Worm (Caenorhabditis elegans) whole organism, young adult: ENCODE measurements around the gene F28D1.6.

Source experiments
- F23B12.7 ChIP-seq: sonication (generic microtip); optimal IDR thresholded peaks from 2 replicates; lab custom pipeline; 2017; ENCODE audit warnings: missing genetic modification characterization, mild to moderate bottlenecking, missing compliant biosample characterization, antibody characterized with exemption, moderate library complexity; ENCODE audit not compliant: insufficient read depth
- egl-18 ChIP-seq: fragments of 200-800 bp; sonication (Bioruptor generic); IDR thresholded peaks from 2 replicates; pipeline ENCODE4 v1.3.6; 2022; ENCODE audit warnings: missing genetic modification reagents, missing genetic modification characterization, missing compliant biosample characterization
- madf-8 ChIP-seq: fragments of 200-800 bp; sonication (Bioruptor generic); conservative IDR thresholded peaks from 2 replicates; pipeline ENCODE4 v1.3.6; 2022; ENCODE audit warnings: missing genetic modification reagents, missing genetic modification characterization, missing compliant biosample characterization

DNA sequence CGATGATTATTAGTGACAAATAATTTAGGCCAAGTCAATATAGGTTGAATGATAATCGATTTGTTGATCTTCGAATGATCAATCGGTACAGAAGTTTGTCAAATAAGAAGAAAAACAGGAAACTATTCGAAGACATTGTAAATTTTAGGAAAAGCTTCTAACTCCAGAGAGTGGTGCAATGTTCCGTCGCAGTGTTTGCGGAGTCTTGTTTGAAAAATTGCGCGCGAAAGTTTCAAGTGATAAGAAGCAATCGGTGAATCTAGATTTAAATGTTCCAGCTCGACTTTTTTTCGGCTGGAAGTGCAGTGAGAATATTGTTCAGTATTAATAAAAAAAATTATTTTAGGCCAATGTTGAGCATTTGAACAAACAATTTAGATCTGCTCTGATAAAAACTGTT, 50.3 kb downstream of the F28D1.6 start:
- TF ChIP-seq egl-18 (GFP tag; lab: Robert Waterston, UW), result no peak
- no peak for TF ChIP-seq madf-8 (GFP tag; lab: Robert Waterston, UW)
- no peak for TF ChIP-seq F23B12.7 (tag; lab: Kevin White, UChicago)
